In genomic region chr3L:1668504-1668903, dm6 we compare ENCODE assay signal across 4 fruit fly cellular contexts.
TF ChIP-seq lines count a peak whose summit lies in the region.

TSS of gene RpL23A (minus strand) at chr3L:1668654.

TF ChIP-seq in whole organism, adult, 20 proteins besides CTCF, POLR2A, EP300 and RAD21 (continued from another document):
- TF ChIP-seq Mnt (GFP tag; optimal IDR thresholded peaks at IDR 0.05; lab: Kevin White, UChicago): peak; percentile 97
- TF ChIP-seq bab1 (GFP tag; optimal IDR thresholded peaks at IDR 0.05; lab: Kevin White, UChicago): peak; percentile 95
TF ChIP-seq in whole organism, adult: peak in this region for 18.

TF ChIP-seq in whole organism, embryonic, 481 proteins besides CTCF, POLR2A, EP300 and RAD21 (continued from another document and continues in another):
- TF ChIP-seq unpg (GFP tag; optimal IDR thresholded peaks at IDR 0.05; lab: Kevin White, UChicago) (peak; percentile 89), NFAT (GFP tag; IDR thresholded peaks at IDR 0.05; lab: Robert Waterston, UW) (peak; percentile 97), sug (tag; optimal IDR thresholded peaks at IDR 0.05; lab: Kevin White, UChicago) (peak; percentile 93), danr (GFP tag; IDR thresholded peaks at IDR 0.05; lab: Robert Waterston, UW) (peak; percentile 68), mld (GFP tag; IDR thresholded peaks at IDR 0.05; lab: Robert Waterston, UW; ENCODE audit: partially characterized antibody) (no peak), tgo (GFP tag; IDR thresholded peaks at IDR 0.05; lab: Robert Waterston, UW) (peak; percentile 90), CG4328 (GFP tag; optimal IDR thresholded peaks at IDR 0.05; lab: Kevin White, UChicago) (peak; percentile 96), peb (GFP tag; IDR thresholded peaks at IDR 0.05; lab: Robert Waterston, UW) (peak; percentile 82), Nf-YB (GFP tag; optimal IDR thresholded peaks at IDR 0.05; lab: Kevin White, UChicago) (peak; percentile 79), Side (GFP tag; optimal IDR thresholded peaks at IDR 0.05; lab: Kevin White, UChicago) (peak; percentile 98), Hand (GFP tag; optimal IDR thresholded peaks at IDR 0.05; lab: Kevin White, UChicago) (peak; percentile 78), CG3065 (GFP tag; optimal IDR thresholded peaks at IDR 0.05; lab: Kevin White, UChicago) (peak; percentile 94), phol (tag; optimal IDR thresholded peaks at IDR 0.05; lab: Kevin White, UChicago) (peak; percentile 95), Hr3 (GFP tag; optimal IDR thresholded peaks at IDR 0.05; lab: Kevin White, UChicago) (peak; percentile 92), CG3281 (GFP tag; optimal IDR thresholded peaks at IDR 0.05; lab: Kevin White, UChicago) (peak; percentile 94), CG33213 (GFP tag; optimal IDR thresholded peaks at IDR 0.05; lab: Kevin White, UChicago) (peak; percentile 99), eve (GFP tag; optimal IDR thresholded peaks at IDR 0.05; lab: Kevin White, UChicago) (no peak), pnt (GFP tag; optimal IDR thresholded peaks at IDR 0.05; lab: Kevin White, UChicago) (peak; percentile 90), dmrt11E (tag; optimal IDR thresholded peaks at IDR 0.05; lab: Kevin White, UChicago) (peak; percentile 86), CG13287 (GFP tag; IDR thresholded peaks at IDR 0.05; lab: Robert Waterston, UW; ENCODE audit: partially characterized antibody) (peak; percentile 65), Dip3 (GFP tag; optimal IDR thresholded peaks at IDR 0.05; lab: Kevin White, UChicago) (peak; percentile 94), CG3838 (GFP tag; optimal IDR thresholded peaks at IDR 0.05; lab: Kevin White, UChicago) (peak; percentile 84), nmo (GFP tag; optimal IDR thresholded peaks at IDR 0.05; lab: Kevin White, UChicago) (peak; percentile 91), lmd (GFP tag; IDR thresholded peaks at IDR 0.05; lab: Robert Waterston, UW) (peak; percentile 91), CG2712 (tag; optimal IDR thresholded peaks at IDR 0.05; lab: Kevin White, UChicago) (peak; percentile 93), CG13624 (GFP tag; optimal IDR thresholded peaks at IDR 0.05; lab: Kevin White, UChicago) (peak; percentile 98), CG16863 (GFP tag; optimal IDR thresholded peaks at IDR 0.05; lab: Kevin White, UChicago) (peak; percentile 91), Doc3 (GFP tag; IDR thresholded peaks at IDR 0.05; lab: Robert Waterston, UW; ENCODE audit: partially characterized antibody) (no peak), chm (GFP tag; IDR thresholded peaks at IDR 0.05; lab: Robert Waterston, UW) (peak; percentile 97), CG5180 (GFP tag; optimal IDR thresholded peaks at IDR 0.05; lab: Kevin White, UChicago) (peak; percentile 76), pum (GFP tag; optimal IDR thresholded peaks at IDR 0.05; lab: Kevin White, UChicago) (peak; percentile 95), CG10147 (GFP tag; optimal IDR thresholded peaks at IDR 0.05; lab: Kevin White, UChicago) (peak; percentile 89), CG6272 (GFP tag; IDR thresholded peaks at IDR 0.05; lab: Robert Waterston, UW) (peak; percentile 91), dati (GFP tag; IDR thresholded peaks at IDR 0.05; lab: Robert Waterston, UW) (peak; percentile 87), sd (tag; optimal IDR thresholded peaks at IDR 0.05; lab: Kevin White, UChicago) (peak; percentile 92), CG33557 (GFP tag; optimal IDR thresholded peaks at IDR 0.05; lab: Kevin White, UChicago) (peak; percentile 87), CG31224 (GFP tag; IDR thresholded peaks at IDR 0.05; lab: Robert Waterston, UW) (peak; percentile 88), CG7745 (tag; optimal IDR thresholded peaks at IDR 0.05; lab: Kevin White, UChicago) (peak; percentile 70), sens-2 (GFP tag; IDR thresholded peaks at IDR 0.05; lab: Robert Waterston, UW) (peak; percentile 90), Nf-YA (GFP tag; IDR thresholded peaks at IDR 0.05; lab: Robert Waterston, UW) (peak; percentile 87), Dfd (GFP tag; optimal IDR thresholded peaks at IDR 0.05; lab: Kevin White, UChicago) (no peak), bsh (GFP tag; optimal IDR thresholded peaks at IDR 0.05; lab: Kevin White, UChicago) (peak in 1 of 2 experiments; percentile 86), CG12391 (tag; optimal IDR thresholded peaks at IDR 0.05; lab: Kevin White, UChicago) (peak; percentile 95)

TF ChIP-seq in whole organism, prepupa, 60 proteins besides CTCF, POLR2A, EP300 and RAD21 (continued from another document):
- TF ChIP-seq cyc (GFP tag; optimal IDR thresholded peaks at IDR 0.05; lab: Kevin White, UChicago) (peak; percentile 94), fd59A (GFP tag; optimal IDR thresholded peaks at IDR 0.05; lab: Kevin White, UChicago) (peak; percentile 51), CG9139 (GFP tag; optimal IDR thresholded peaks at IDR 0.05; lab: Kevin White, UChicago) (peak; percentile 77), Blimp-1 (GFP tag; optimal IDR thresholded peaks at IDR 0.05; lab: Kevin White, UChicago) (peak; percentile 84), CG1621 (tag; optimal IDR thresholded peaks at IDR 0.05; lab: Kevin White, UChicago) (peak; percentile 87), CG11762 (GFP tag; optimal IDR thresholded peaks at IDR 0.05; lab: Kevin White, UChicago; ENCODE audit: insufficient read depth) (peak; percentile 57), CG4318 (GFP tag; optimal IDR thresholded peaks at IDR 0.05; lab: Kevin White, UChicago) (no peak), CG15336 (GFP tag; IDR thresholded peaks at IDR 0.05; lab: Robert Waterston, UW) (no peak), Lpt (GFP tag; optimal IDR thresholded peaks at IDR 0.05; lab: Kevin White, UChicago) (no peak), CG16779 (tag; optimal IDR thresholded peaks at IDR 0.05; lab: Kevin White, UChicago) (peak; percentile 74), dac (GFP tag; optimal IDR thresholded peaks at IDR 0.05; lab: Kevin White, UChicago) (peak; percentile 62), Ets21C (GFP tag; optimal IDR thresholded peaks at IDR 0.05; lab: Kevin White, UChicago) (peak; percentile 74), eg (GFP tag; IDR thresholded peaks at IDR 0.05; lab: Robert Waterston, UW) (peak; percentile 84), CG10669 (GFP tag; optimal IDR thresholded peaks at IDR 0.05; lab: Kevin White, UChicago) (no peak), Sox15 (GFP tag; optimal IDR thresholded peaks at IDR 0.05; lab: Kevin White, UChicago) (peak; percentile 55), Smox (GFP tag; optimal IDR thresholded peaks at IDR 0.05; lab: Kevin White, UChicago) (peak; percentile 79), CG11294 (GFP tag; IDR thresholded peaks at IDR 0.05; lab: Robert Waterston, UW) (peak; percentile 35; the same call in 1 of the 2 replicates), Eip78C (GFP tag; lab: Kevin White, UChicago) (peak; percentile 95), CG8632 (GFP tag; optimal IDR thresholded peaks at IDR 0.05; lab: Kevin White, UChicago) (no peak), acj6 (GFP tag; optimal IDR thresholded peaks at IDR 0.05; lab: Kevin White, UChicago) (no peak), Gug (GFP tag; IDR thresholded peaks at IDR 0.05; lab: Robert Waterston, UW) (peak; percentile 46; the same call in 1 of the 2 replicates), CG3919 (GFP tag; optimal IDR thresholded peaks at IDR 0.05; lab: Kevin White, UChicago) (no peak), Ets96B (tag; optimal IDR thresholded peaks at IDR 0.05; lab: Kevin White, UChicago) (peak; percentile 39), pdm3 (GFP tag; optimal IDR thresholded peaks at IDR 0.05; lab: Kevin White, UChicago) (no peak), dsx (GFP tag; optimal IDR thresholded peaks at IDR 0.05; lab: Kevin White, UChicago; ENCODE audit: poor library complexity, severe bottlenecking) (no peak), Sox102F (GFP tag; optimal IDR thresholded peaks at IDR 0.05; lab: Kevin White, UChicago) (peak; percentile 70), CG11902 (GFP tag; optimal IDR thresholded peaks at IDR 0.05; lab: Kevin White, UChicago) (peak; percentile 81), CG6163 (GFP tag; IDR thresholded peaks at IDR 0.05; lab: Robert Waterston, UW) (peak; percentile 93), Eip75B (GFP tag; optimal IDR thresholded peaks at IDR 0.05; lab: Kevin White, UChicago) (peak; percentile 85), svp (GFP tag; lab: Kevin White, UChicago) (no peak), CG6792 (GFP tag; optimal IDR thresholded peaks at IDR 0.05; lab: Kevin White, UChicago) (peak; percentile 73), CG3032 (tag; optimal IDR thresholded peaks at IDR 0.05; lab: Kevin White, UChicago) (peak; percentile 76), CG6276 (GFP tag; optimal IDR thresholded peaks at IDR 0.05; lab: Kevin White, UChicago) (no peak), CG32006 (GFP tag; optimal IDR thresholded peaks at IDR 0.05; lab: Kevin White, UChicago) (no peak), topi (GFP tag; optimal IDR thresholded peaks at IDR 0.05; lab: Kevin White, UChicago) (peak; percentile 87), CG8119 (GFP tag; IDR thresholded peaks at IDR 0.05; lab: Robert Waterston, UW) (no peak), CG8319 (GFP tag; optimal IDR thresholded peaks at IDR 0.05; lab: Kevin White, UChicago) (peak; percentile 73), CG6854 (GFP tag; optimal IDR thresholded peaks at IDR 0.05; lab: Kevin White, UChicago) (peak; percentile 89), lz (GFP tag; optimal IDR thresholded peaks at IDR 0.05; lab: Kevin White, UChicago) (peak; percentile 92), ss (GFP tag; optimal IDR thresholded peaks at IDR 0.05; lab: Kevin White, UChicago) (peak; percentile 56 to 85), Met (GFP tag; optimal IDR thresholded peaks at IDR 0.05; lab: Kevin White, UChicago) (peak; percentile 85)
TF ChIP-seq in whole organism, prepupa: peak in this region for 40.

TF ChIP-seq in whole organism, wandering third instar larva, 38 proteins besides CTCF, POLR2A, EP300 and RAD21 (continued from another document):
- TF ChIP-seq Sp1 (GFP tag; optimal IDR thresholded peaks at IDR 0.05; lab: Kevin White, UChicago) (peak; percentile 89), Vsx2 (GFP tag; optimal IDR thresholded peaks at IDR 0.05; lab: Kevin White, UChicago; ENCODE audit: partially characterized antibody) (peak; percentile 93), GATAd (GFP tag; optimal IDR thresholded peaks at IDR 0.05; lab: Kevin White, UChicago) (peak; percentile 48), pan (optimal IDR thresholded peaks at IDR 0.05; lab: Kevin White, UChicago) (no peak), fru (GFP tag; optimal IDR thresholded peaks at IDR 0.05; lab: Kevin White, UChicago) (peak; percentile 89), HLH106 (tag; optimal IDR thresholded peaks at IDR 0.05; lab: Kevin White, UChicago) (peak; percentile 89), CrebA (GFP tag; optimal IDR thresholded peaks at IDR 0.05; lab: Kevin White, UChicago; ENCODE audit: borderline replicate concordance) (no peak), tai (GFP tag; optimal IDR thresholded peaks at IDR 0.05; lab: Kevin White, UChicago) (no peak), dl (GFP tag; optimal IDR thresholded peaks at IDR 0.05; lab: Kevin White, UChicago; ENCODE audit: insufficient read depth in 1 of 2, partially characterized antibody in 2 of 2) (peak; percentile 4 to 13), h (GFP tag; optimal IDR thresholded peaks at IDR 0.05; lab: Kevin White, UChicago) (peak; percentile 92), rgr (GFP tag; optimal IDR thresholded peaks at IDR 0.05; lab: Kevin White, UChicago) (peak; percentile 96), brk (GFP tag; optimal IDR thresholded peaks at IDR 0.05; lab: Kevin White, UChicago) (no peak), dsf (GFP tag; optimal IDR thresholded peaks at IDR 0.05; lab: Kevin White, UChicago; ENCODE audit: borderline replicate concordance) (peak; percentile 53), sage (GFP tag; optimal IDR thresholded peaks at IDR 0.05; lab: Kevin White, UChicago) (peak; percentile 6)
TF ChIP-seq in whole organism, wandering third instar larva: peak in this region for 27.
